Worm (Caenorhabditis elegans) whole organism, late embryonic: ENCODE data around the gene F55E10.2.

Experiments
- F13H6.1 ChIP-seq: sonication (generic microtip); optimal IDR thresholded peaks from 2 replicates; lab custom pipeline; 2016; ENCODE audit warnings: missing genetic modification characterization, missing compliant biosample characterization
- K09A11.1 ChIP-seq: sonication (generic microtip); optimal IDR thresholded peaks from 2 replicates; lab custom pipeline; 2017; ENCODE audit warnings: antibody characterized with exemption, mild to moderate bottlenecking, missing genetic modification characterization, missing compliant biosample characterization; ENCODE audit not compliant: insufficient read depth
- T23F11.4 ChIP-seq: fragments of 200-800 bp; sonication (Bioruptor generic); optimal IDR thresholded peaks from 2 replicates; lab custom pipeline; 2018; ENCODE audit warnings: mild to moderate bottlenecking, missing genetic modification characterization, missing compliant biosample characterization
- Y22D7AL.16 ChIP-seq: sonication (generic microtip); optimal IDR thresholded peaks from 2 replicates; lab custom pipeline; 2016; ENCODE audit warnings: missing genetic modification characterization, missing compliant biosample characterization
- ahr-1 ChIP-seq: sonication (generic microtip); optimal IDR thresholded peaks from 2 replicates; lab custom pipeline; 2016; ENCODE audit warnings: missing genetic modification characterization, missing compliant biosample characterization
- ama-1 ChIP-seq: fragments of 150-350 bp; optimal IDR thresholded peaks from 2 replicates; lab custom pipeline; 2014
- ceh-18 ChIP-seq: sonication (generic microtip); optimal IDR thresholded peaks from 2 replicates; lab custom pipeline; 2016; ENCODE audit warnings: missing genetic modification characterization, missing compliant biosample characterization
- ceh-30 ChIP-seq: fragments of 150-350 bp; optimal IDR thresholded peaks from 2 replicates; lab custom pipeline; 2014; ENCODE audit warnings: missing biosample characterization, missing genetic modification characterization
- ceh-45 ChIP-seq: fragments of 200-800 bp; sonication (Bioruptor generic); IDR thresholded peaks from 2 replicates; pipeline ENCODE4 v1.3.6; 2022; ENCODE audit warnings: missing genetic modification reagents, missing genetic modification characterization, missing compliant biosample characterization
- ceh-6 ChIP-seq: fragments of 200-800 bp; sonication (Bioruptor generic); optimal IDR thresholded peaks from 2 replicates; lab custom pipeline; 2018; ENCODE audit warnings: mild to moderate bottlenecking, missing genetic modification characterization, missing compliant biosample characterization
- ceh-9 ChIP-seq: sonication (generic microtip); optimal IDR thresholded peaks from 2 replicates; lab custom pipeline; 2016; ENCODE audit warnings: mild to moderate bottlenecking, missing genetic modification characterization, inconsistent platforms, missing compliant biosample characterization
- che-1 ChIP-seq: sonication (generic microtip); optimal IDR thresholded peaks from 2 replicates; lab custom pipeline; 2016; ENCODE audit warnings: mild to moderate bottlenecking, missing genetic modification characterization, missing compliant biosample characterization
- ets-4 ChIP-seq: sonication (generic microtip); optimal IDR thresholded peaks from 2 replicates; lab custom pipeline; 2016; ENCODE audit warnings: missing genetic modification characterization, missing compliant biosample characterization
- eyg-1 ChIP-seq: sonication (generic microtip); optimal IDR thresholded peaks from 2 replicates; lab custom pipeline; 2016; ENCODE audit warnings: missing genotype, missing genetic modification characterization, missing compliant biosample characterization
- fax-1 ChIP-seq: sonication (generic microtip); optimal IDR thresholded peaks from 2 replicates; lab custom pipeline; 2016; ENCODE audit warnings: missing genotype, missing genetic modification characterization, missing compliant biosample characterization
- hlh-30 ChIP-seq: sonication (generic microtip); optimal IDR thresholded peaks from 2 replicates; lab custom pipeline; 2017; ENCODE audit warnings: antibody characterized with exemption, missing genetic modification characterization, missing compliant biosample characterization; ENCODE audit not compliant: insufficient read depth
- hlh-8 ChIP-seq: sonication (generic microtip); optimal IDR thresholded peaks from 2 replicates; lab custom pipeline; 2016; ENCODE audit warnings: missing genotype, missing genetic modification characterization, missing compliant biosample characterization
- lim-6 ChIP-seq: sonication (generic microtip); optimal IDR thresholded peaks from 2 replicates; lab custom pipeline; 2016; ENCODE audit warnings: missing genetic modification characterization, missing compliant biosample characterization
- mec-3 ChIP-seq: sonication (generic microtip); optimal IDR thresholded peaks from 2 replicates; lab custom pipeline; 2016; ENCODE audit warnings: borderline replicate concordance, missing genetic modification characterization, missing compliant biosample characterization
- nhr-11 ChIP-seq: fragments of 150-350 bp; optimal IDR thresholded peaks from 2 replicates; lab custom pipeline; 2014; ENCODE audit warnings: missing biosample characterization, missing genetic modification characterization
- npax-4 ChIP-seq: sonication (generic microtip); optimal IDR thresholded peaks from 2 replicates; lab custom pipeline; 2016; ENCODE audit warnings: missing genetic modification characterization, missing compliant biosample characterization
- pat-9 ChIP-seq: fragments of 200-800 bp; sonication (Bioruptor generic); optimal IDR thresholded peaks from 2 replicates; lab custom pipeline; 2018; ENCODE audit warnings: mild to moderate bottlenecking, missing genetic modification characterization, moderate library complexity, missing compliant biosample characterization
- pha-2 ChIP-seq: sonication (generic microtip); optimal IDR thresholded peaks from 2 replicates; lab custom pipeline; 2017; ENCODE audit warnings: mild to moderate bottlenecking, missing genetic modification characterization, missing compliant biosample characterization
- pha-4 ChIP-seq: fragments of 150-350 bp; optimal IDR thresholded peaks from 2 replicates; lab custom pipeline; 2018; ENCODE audit warnings: missing biosample characterization, missing genetic modification reagents, missing genetic modification characterization
- pros-1 ChIP-seq: fragments of 150-350 bp; optimal IDR thresholded peaks from 2 replicates; lab custom pipeline; 2014; ENCODE audit warnings: missing biosample characterization, missing genetic modification reagents, missing genetic modification characterization
- ref-2 ChIP-seq: sonication (generic microtip); optimal IDR thresholded peaks from 2 replicates; lab custom pipeline; 2016; ENCODE audit warnings: missing genetic modification characterization, missing compliant biosample characterization
- rnt-1 ChIP-seq: sonication (generic microtip); optimal IDR thresholded peaks from 2 replicates; lab custom pipeline; 2016; ENCODE audit warnings: missing genetic modification characterization, missing compliant biosample characterization
- sdc-2 ChIP-seq: sonication (generic microtip); optimal IDR thresholded peaks from 2 replicates; lab custom pipeline; 2016; ENCODE audit warnings: missing genotype, missing genetic modification characterization, missing compliant biosample characterization
- sox-4 ChIP-seq: sonication (generic microtip); optimal IDR thresholded peaks from 2 replicates; lab custom pipeline; 2017; ENCODE audit warnings: mild to moderate bottlenecking, missing genetic modification characterization, inconsistent platforms, missing compliant biosample characterization
- tbx-2 ChIP-seq: sonication (generic microtip); optimal IDR thresholded peaks from 2 replicates; lab custom pipeline; 2016; ENCODE audit warnings: missing genetic modification characterization, missing compliant biosample characterization
- tbx-7 ChIP-seq: sonication (generic microtip); optimal IDR thresholded peaks from 2 replicates; lab custom pipeline; 2016; ENCODE audit warnings: missing genotype, missing genetic modification characterization, missing compliant biosample characterization
- unc-3 ChIP-seq, 2 experiments: fragments of 200-800 bp in 1 of 2; sonication (Bioruptor generic) in 1 of 2; sonication (generic microtip) in 1 of 2; conservative IDR thresholded peaks in 1 of 2; optimal IDR thresholded peaks in 1 of 2; 2 replicates each; pipeline versions ENCODE4 v1.3.6 to Lab custom; 2016 to 2022; ENCODE audit warnings: missing compliant biosample characterization in 2 of 2, missing genetic modification characterization in 2 of 2, missing genetic modification reagents in 1 of 2
- unc-42 ChIP-seq: sonication (generic microtip); optimal IDR thresholded peaks from 2 replicates; lab custom pipeline; 2016; ENCODE audit warnings: missing genotype, missing genetic modification characterization, missing compliant biosample characterization
- unc-55 ChIP-seq: sonication (generic microtip); optimal IDR thresholded peaks from 2 replicates; lab custom pipeline; 2017; ENCODE audit warnings: missing biosample characterization, missing genetic modification reagents, missing genetic modification characterization
- ztf-16 ChIP-seq: sonication (generic microtip); optimal IDR thresholded peaks from 2 replicates; lab custom pipeline; 2017; ENCODE audit warnings: missing genetic modification characterization, missing compliant biosample characterization

Gene F55E10.2

ce11 chrX:8302803-8303202 is 37.7 kb upstream of the F55E10.2 start:
- TF ChIP-seq pat-9 (tag; lab: Kevin White, UChicago) (no peak), eyg-1 (tag; lab: Kevin White, UChicago) (no peak), ztf-16 (no peak), che-1 (tag; lab: Kevin White, UChicago) (no peak), ets-4 (tag; lab: Kevin White, UChicago) (no peak), unc-3 (GFP tag; conservative IDR thresholded peaks at IDR 0.05; lab: Robert Waterston, UW) (no peak), unc-3 (tag; optimal IDR thresholded peaks at IDR 0.05; lab: Kevin White, UChicago) (no peak), T23F11.4 (GFP tag; lab: Kevin White, UChicago) (no peak), ceh-6 (no peak), tbx-7 (tag; lab: Kevin White, UChicago) (no peak), tbx-2 (tag; lab: Kevin White, UChicago) (no peak), nhr-11 (tag; lab: Kevin White, UChicago) (no peak)

ce11 chrX:8307600-8307999 is 32.9 kb upstream of the F55E10.2 start, which contains the start of gene R09F10.5:
TSS of gene R09F10.5 (minus strand) at chrX:8307700.
- TF ChIP-seq nhr-11 (tag; lab: Kevin White, UChicago), result no peak
- no peak for TF ChIP-seq rnt-1 (tag; lab: Kevin White, UChicago)
- no peak for TF ChIP-seq pha-2 (tag; lab: Kevin White, UChicago)
- no peak for TF ChIP-seq ceh-9
- TF ChIP-seq ceh-30 (tag; lab: Kevin White, UChicago), result no peak
- TF ChIP-seq Y22D7AL.16 (tag; lab: Kevin White, UChicago), result no peak
- TF ChIP-seq ceh-18, result no peak
- TF ChIP-seq hlh-30 (tag; lab: Kevin White, UChicago), result no peak
- no peak for TF ChIP-seq lim-6 (tag; lab: Kevin White, UChicago)
- no peak for TF ChIP-seq ahr-1
- no peak for TF ChIP-seq T23F11.4 (GFP tag; lab: Kevin White, UChicago)
- no peak for TF ChIP-seq F13H6.1
- no peak for TF ChIP-seq unc-55 (GFP tag; lab: Kevin White, UChicago)
- TF ChIP-seq eyg-1 (tag; lab: Kevin White, UChicago), result no peak
- no peak for TF ChIP-seq sdc-2
- TF ChIP-seq, all 69 proteins: peak for 0

ce11 chrX:8308491-8308890 is 32.0 kb upstream of the F55E10.2 start:
- TF ChIP-seq unc-42 (tag; lab: Kevin White, UChicago), result peak; percentile 78
- no peak for TF ChIP-seq hlh-8 (tag; lab: Kevin White, UChicago)

- TF ChIP-seq pat-9 (tag; lab: Kevin White, UChicago), result no peak
- TF ChIP-seq ceh-18, result no peak
- no peak for TF ChIP-seq sox-4 (tag; lab: Kevin White, UChicago)
- TF ChIP-seq pros-1 (tag; lab: Kevin White, UChicago), result no peak
- TF ChIP-seq npax-4 (tag; lab: Kevin White, UChicago), result no peak
- no peak for TF ChIP-seq K09A11.1 (tag; lab: Kevin White, UChicago)
- TF ChIP-seq hlh-8 (tag; lab: Kevin White, UChicago), result no peak
- no peak for TF ChIP-seq pha-4 (tag; lab: Kevin White, UChicago)
- no peak for TF ChIP-seq ceh-30 (tag; lab: Kevin White, UChicago)
- no peak for TF ChIP-seq unc-42 (tag; lab: Kevin White, UChicago)
- no peak for TF ChIP-seq lim-6 (tag; lab: Kevin White, UChicago)
- TF ChIP-seq mec-3, result no peak
- no peak for TF ChIP-seq ref-2 (tag; lab: Kevin White, UChicago)
- no peak for TF ChIP-seq fax-1 (tag; lab: Kevin White, UChicago)
- no peak for TF ChIP-seq ceh-6
- no peak for TF ChIP-seq ceh-45 (GFP tag; lab: Robert Waterston, UW)
- TF ChIP-seq ama-1 (lab: Kevin White, UChicago), result no peak
Observed at ce11 chrX:8310747-8311146, 29.7 kb upstream of the F55E10.2 start.
